Worm (Caenorhabditis elegans): ENCODE measurements around the gene mdt-27.

The mdt-27 gene

DNA sequence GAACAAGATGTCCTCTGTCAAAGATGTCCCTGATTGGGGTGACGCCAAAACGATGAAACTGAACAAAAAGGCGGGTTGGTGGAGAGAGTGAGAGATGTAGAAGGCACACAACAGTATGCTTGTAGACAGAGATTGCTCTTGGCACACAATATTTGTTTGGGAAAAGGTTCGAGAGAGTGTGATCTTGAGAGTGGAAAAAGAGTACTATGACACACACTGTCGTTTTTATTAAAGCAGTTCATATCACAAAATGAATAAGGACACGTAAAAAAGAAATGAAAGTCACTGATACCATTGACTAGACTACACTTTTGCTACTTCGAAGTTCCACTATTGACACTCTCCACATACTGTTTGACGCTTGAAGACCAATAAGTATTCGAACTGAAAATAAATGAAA, 42.0 kb upstream of the mdt-27 start (continued):
- TF ChIP-seq daf-8 (GFP tag; IDR thresholded peaks at IDR 0.05) (no peak), aha-1 (tag) (no peak), tra-1 (GFP tag; IDR thresholded peaks at IDR 0.05) (no peak), mxl-2 (GFP tag; conservative IDR thresholded peaks at IDR 0.05) (no peak), mxl-3 (GFP tag; optimal IDR thresholded peaks at IDR 0.05) (no peak), sdz-12 (GFP tag; optimal IDR thresholded peaks at IDR 0.05) (no peak), snpc-4 (tag; optimal IDR thresholded peaks at IDR 0.05) (no peak), hlh-30 (tag; optimal IDR thresholded peaks at IDR 0.05; ENCODE audit: insufficient read depth) (peak; percentile 10), T20F7.1 (GFP tag; optimal IDR thresholded peaks at IDR 0.05) (no peak), nhr-111 (GFP tag; optimal IDR thresholded peaks at IDR 0.05) (no peak), nhr-10 (tag; optimal IDR thresholded peaks at IDR 0.05) (no peak), hmg-1.1 (GFP tag; IDR thresholded peaks at IDR 0.05) (no peak), gei-8 (GFP tag; optimal IDR thresholded peaks at IDR 0.05) (no peak), F37D6.2 (tag; optimal IDR thresholded peaks at IDR 0.05) (no peak), nhr-76 (tag; optimal IDR thresholded peaks at IDR 0.05) (no peak), mep-1 (tag; optimal IDR thresholded peaks at IDR 0.05) (peak; percentile 6), skn-1 (tag; optimal IDR thresholded peaks at IDR 0.05) (no peak), mes-2 (tag; optimal IDR thresholded peaks at IDR 0.05; ENCODE audit: poor library complexity, severe bottlenecking) (no peak), ceh-62 (tag; optimal IDR thresholded peaks at IDR 0.05) (no peak), mdt-29 (GFP tag; IDR thresholded peaks at IDR 0.05) (no peak), ama-1 (optimal IDR thresholded peaks at IDR 0.05) (no peak), nhr-77 (tag; optimal IDR thresholded peaks at IDR 0.05) (peak; percentile 64), lsy-2 (tag; optimal IDR thresholded peaks at IDR 0.05) (no peak), daf-12 (tag; optimal IDR thresholded peaks at IDR 0.05) (no peak), spr-3 (GFP tag; optimal IDR thresholded peaks at IDR 0.05) (no peak), D1046.2 (GFP tag; IDR thresholded peaks at IDR 0.05) (no peak), nhr-41 (GFP tag; IDR thresholded peaks at IDR 0.05) (no peak), nhr-42 (GFP tag; IDR thresholded peaks at IDR 0.05) (no peak), snpc-1.2 (GFP tag; IDR thresholded peaks at IDR 0.05) (no peak), nhr-28 (tag; optimal IDR thresholded peaks at IDR 0.05) (peak; percentile 80), mdl-1 (tag; optimal IDR thresholded peaks at IDR 0.05) (no peak), egl-27 (tag; optimal IDR thresholded peaks at IDR 0.05) (no peak), nhr-6 (tag; optimal IDR thresholded peaks at IDR 0.05) (peak; percentile 67)

DNA sequence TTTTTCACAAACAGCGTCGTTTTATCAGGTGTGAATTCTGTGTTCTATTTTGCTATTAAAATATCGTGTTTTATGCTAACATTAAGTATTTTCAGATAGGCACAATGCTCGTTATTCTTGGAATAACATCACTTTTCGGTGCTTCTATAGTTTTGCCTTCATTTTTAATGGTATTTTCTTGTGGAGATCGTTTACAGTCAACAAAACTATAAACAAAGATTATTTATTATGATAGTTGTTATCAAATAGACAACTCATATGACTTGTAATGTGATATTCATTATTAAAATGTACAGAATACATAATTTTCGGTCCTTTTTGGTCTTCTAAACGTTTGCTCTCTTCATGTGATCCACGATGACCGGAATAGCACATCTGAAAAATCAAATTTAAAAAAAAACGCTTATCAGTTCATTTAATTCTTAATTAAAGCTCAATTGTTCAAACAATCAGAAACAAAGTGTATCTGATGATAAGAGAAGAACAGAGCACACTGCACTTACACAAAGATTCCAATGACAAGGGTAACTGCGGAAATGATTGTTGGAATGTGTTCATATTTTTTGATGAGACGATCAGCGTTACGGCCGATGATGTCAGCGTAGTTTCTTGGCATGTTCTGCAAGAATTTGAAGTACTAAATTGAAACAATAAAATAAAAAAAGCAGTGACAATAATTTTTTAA, 40.7 kb upstream of the mdt-27 start, which contains the start of gene F07C3.9:
Gene F07C3.9, minus strand, starts transcription at position 635 of the 685 bp plus-strand sequence.
- TF ChIP-seq mxl-3 (GFP tag; optimal IDR thresholded peaks at IDR 0.05) (no peak), lsy-2 (tag; optimal IDR thresholded peaks at IDR 0.05) (peak in 1 of 2 experiments; percentile 26), Y48G9A.11 (GFP tag; IDR thresholded peaks at IDR 0.05) (no peak), tag-97 (GFP tag; IDR thresholded peaks at IDR 0.05) (no peak), nhr-28 (tag; optimal IDR thresholded peaks at IDR 0.05) (peak; percentile 52), skn-1 (tag; optimal IDR thresholded peaks at IDR 0.05) (no peak), lim-7 (GFP tag; IDR thresholded peaks at IDR 0.05) (no peak), dve-1 (tag; optimal IDR thresholded peaks at IDR 0.05; ENCODE audit: insufficient read depth) (peak; percentile 57), php-3 (GFP tag; IDR thresholded peaks at IDR 0.05) (peak; percentile 81), ztf-7 (tag; optimal IDR thresholded peaks at IDR 0.05) (peak; percentile 6), rbr-2 (tag; optimal IDR thresholded peaks at IDR 0.05) (no peak), mdl-1 (tag; optimal IDR thresholded peaks at IDR 0.05) (no peak), ceh-82 (tag; optimal IDR thresholded peaks at IDR 0.05) (no peak), F49E8.2 (tag; optimal IDR thresholded peaks at IDR 0.05; ENCODE audit: borderline replicate concordance) (no peak), daf-12 (tag; optimal IDR thresholded peaks at IDR 0.05) (no peak), daf-16 (GFP tag; optimal IDR thresholded peaks at IDR 0.05) (no peak), daf-16 (tag; optimal IDR thresholded peaks at IDR 0.05) (peak; percentile 91), fos-1 (tag; optimal IDR thresholded peaks at IDR 0.05) (no peak), nhr-111 (GFP tag; optimal IDR thresholded peaks at IDR 0.05) (no peak), sdz-12 (GFP tag; optimal IDR thresholded peaks at IDR 0.05) (no peak), hif-1 (tag; optimal IDR thresholded peaks at IDR 0.05) (peak in 1 of 2 experiments; percentile 16), lin-13 (GFP tag; optimal IDR thresholded peaks at IDR 0.05) (no peak), nhr-77 (tag; optimal IDR thresholded peaks at IDR 0.05) (no peak), nhr-237 (tag; optimal IDR thresholded peaks at IDR 0.05) (no peak), jun-1 (tag; optimal IDR thresholded peaks at IDR 0.05) (no peak), pqm-1 (tag; optimal IDR thresholded peaks at IDR 0.05) (peak; percentile 82), daf-8 (GFP tag; IDR thresholded peaks at IDR 0.05) (no peak), nhr-48 (tag; optimal IDR thresholded peaks at IDR 0.05) (peak; percentile 41), hmg-1.1 (GFP tag; IDR thresholded peaks at IDR 0.05) (no peak)

All from whole organism, L4 larva.